Worm (Caenorhabditis elegans): ENCODE measurements around the gene eel-1.

DNA sequence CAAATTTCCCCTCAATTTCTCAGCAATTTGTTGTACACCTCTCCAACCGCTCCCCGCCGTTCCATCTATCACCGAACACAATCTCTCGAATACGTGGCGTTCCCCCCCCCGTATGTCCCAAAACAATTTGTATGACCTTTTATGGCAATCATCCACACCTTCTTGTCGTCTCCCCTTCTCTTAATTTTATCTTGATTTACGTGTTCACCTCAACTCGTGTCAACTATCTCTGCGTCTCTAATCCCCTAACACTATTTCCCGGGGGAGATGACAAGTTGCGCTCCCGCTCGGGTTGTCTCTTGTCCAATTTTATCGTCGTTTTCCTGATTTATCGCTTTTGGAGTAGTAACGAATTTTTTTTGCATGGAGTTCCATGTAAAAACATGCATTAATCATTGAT lies 35.3 kb downstream of the eel-1 start:
- TF ChIP-seq ztf-4 (tag; optimal IDR thresholded peaks at IDR 0.05) = no peak
- no peak for TF ChIP-seq fos-1 (tag; optimal IDR thresholded peaks at IDR 0.05)
- peak; percentile 50 for TF ChIP-seq unc-62 (GFP tag; optimal IDR thresholded peaks at IDR 0.05)
- no peak for TF ChIP-seq zag-1 (tag; optimal IDR thresholded peaks at IDR 0.05)
- no peak for TF ChIP-seq lin-11 (tag; optimal IDR thresholded peaks at IDR 0.05)
- TF ChIP-seq nhr-25 (tag; optimal IDR thresholded peaks at IDR 0.05) = peak; percentile 53
- no peak for TF ChIP-seq snpc-4 (tag; optimal IDR thresholded peaks at IDR 0.05)
- no peak for TF ChIP-seq dmd-4 (tag; optimal IDR thresholded peaks at IDR 0.05)
- TF ChIP-seq nhr-237 (tag; optimal IDR thresholded peaks at IDR 0.05) = no peak
- TF ChIP-seq lin-13 (GFP tag; optimal IDR thresholded peaks at IDR 0.05) = no peak

Data from whole organism, L2 larva.